Worm (Caenorhabditis elegans) whole organism, L2 larva: Measurements from ENCODE around the gene F26D2.16.

Experiments used
- F13H6.1 ChIP-seq: sonication (generic microtip); optimal IDR thresholded peaks from 2 replicates; lab custom pipeline; 2016; ENCODE audit warnings: missing genetic modification characterization, missing compliant biosample characterization
- R02D3.7 ChIP-seq: fragments of 150-350 bp; optimal IDR thresholded peaks from 2 replicates; lab custom pipeline; 2014; ENCODE audit warnings: missing biosample characterization, missing genetic modification characterization
- Y55F3AM.14 ChIP-seq: fragments of 200-800 bp; sonication (Bioruptor generic); optimal IDR thresholded peaks from 2 replicates; lab custom pipeline; 2018; ENCODE audit warnings: mild to moderate bottlenecking, missing genetic modification characterization, missing compliant biosample characterization
- ZK546.5 ChIP-seq: sonication (generic microtip); optimal IDR thresholded peaks from 2 replicates; lab custom pipeline; 2017; ENCODE audit warnings: missing biosample characterization, missing genetic modification characterization
- alr-1 ChIP-seq: fragments of 150-350 bp; optimal IDR thresholded peaks from 2 replicates; lab custom pipeline; 2014; ENCODE audit warnings: missing biosample characterization, missing genetic modification characterization
- aly-2 ChIP-seq: fragments of 150-350 bp; optimal IDR thresholded peaks from 2 replicates; lab custom pipeline; 2014; ENCODE audit warnings: missing biosample characterization, missing genetic modification characterization
- ama-1 ChIP-seq: fragments of 150-350 bp; optimal IDR thresholded peaks from 2 replicates; lab custom pipeline; 2018; ENCODE audit warnings: inconsistent platforms
- blmp-1 ChIP-seq: sonication (generic microtip); optimal IDR thresholded peaks from 2 replicates; lab custom pipeline; 2017; ENCODE audit warnings: missing genetic modification characterization, mild to moderate bottlenecking, missing compliant biosample characterization, antibody characterized with exemption, moderate library complexity; ENCODE audit not compliant: insufficient read depth
- ceh-16 ChIP-seq: fragments of 150-350 bp; optimal IDR thresholded peaks from 2 replicates; lab custom pipeline; 2014; ENCODE audit warnings: missing biosample characterization, missing genetic modification characterization
- ceh-82 ChIP-seq: fragments of 150-350 bp; optimal IDR thresholded peaks from 2 replicates; lab custom pipeline; 2014; ENCODE audit warnings: missing biosample characterization, missing genetic modification characterization
- crh-2 ChIP-seq: sonication (generic microtip); optimal IDR thresholded peaks from 2 replicates; lab custom pipeline; 2017; ENCODE audit warnings: missing biosample characterization, missing genetic modification characterization
- dmd-4 ChIP-seq: sonication (generic microtip); optimal IDR thresholded peaks from 2 replicates; lab custom pipeline; 2017; ENCODE audit warnings: missing biosample characterization, missing genetic modification characterization
- egl-27 ChIP-seq: sonication (generic microtip); optimal IDR thresholded peaks from 3 replicates; lab custom pipeline; 2017; ENCODE audit warnings: missing biosample characterization, missing genetic modification reagents, missing genetic modification characterization
- elt-1 ChIP-seq: fragments of 150-350 bp; optimal IDR thresholded peaks from 2 replicates; lab custom pipeline; 2014; ENCODE audit warnings: missing biosample characterization, missing genetic modification characterization
- elt-3 ChIP-seq: sonication (generic microtip); optimal IDR thresholded peaks from 2 replicates; lab custom pipeline; 2017; ENCODE audit warnings: missing biosample characterization, missing genetic modification characterization
- fos-1 ChIP-seq: fragments of 150-350 bp; optimal IDR thresholded peaks from 2 replicates; lab custom pipeline; 2014; ENCODE audit warnings: missing biosample characterization, missing genetic modification characterization
- gmeb-1 ChIP-seq: fragments of 150-350 bp; optimal IDR thresholded peaks from 2 replicates; lab custom pipeline; 2014; ENCODE audit warnings: missing biosample characterization, missing genetic modification characterization
- lin-13 ChIP-seq: fragments of 150-350 bp; optimal IDR thresholded peaks from 2 replicates; lab custom pipeline; 2014; ENCODE audit warnings: missing biosample characterization, missing genetic modification reagents, missing genetic modification characterization
- lsy-2 ChIP-seq, 2 experiments: fragments of 150-350 bp in 1 of 2; sonication (generic microtip) in 1 of 2; optimal IDR thresholded peaks; 2 replicates each; lab custom pipeline; 2014 to 2017; ENCODE audit warnings: missing biosample characterization in 2 of 2, missing genetic modification characterization in 2 of 2
- mab-5 ChIP-seq: fragments of 150-350 bp; optimal IDR thresholded peaks from 2 replicates; lab custom pipeline; 2014; ENCODE audit warnings: missing biosample characterization, missing genetic modification characterization
- mbf-1 ChIP-seq: sonication (generic microtip); optimal IDR thresholded peaks from 2 replicates; lab custom pipeline; 2017; ENCODE audit warnings: missing biosample characterization, missing genetic modification characterization
- mdl-1 ChIP-seq, 2 experiments: fragments of 150-350 bp in 1 of 2; sonication (generic microtip) in 1 of 2; optimal IDR thresholded peaks; 2 replicates each; lab custom pipeline; 2017; ENCODE audit warnings: missing biosample characterization in 2 of 2, missing genetic modification characterization in 2 of 2
- nhr-10 ChIP-seq: sonication (generic microtip); optimal IDR thresholded peaks from 2 replicates; lab custom pipeline; 2017; ENCODE audit warnings: missing biosample characterization, missing genetic modification characterization
- nhr-11 ChIP-seq: fragments of 150-350 bp; optimal IDR thresholded peaks from 2 replicates; lab custom pipeline; 2014; ENCODE audit warnings: missing biosample characterization, missing genetic modification characterization
- nhr-129 ChIP-seq: fragments of 150-350 bp; optimal IDR thresholded peaks from 2 replicates; lab custom pipeline; 2014; ENCODE audit warnings: missing biosample characterization, missing genetic modification characterization
- nhr-237 ChIP-seq: fragments of 150-350 bp; optimal IDR thresholded peaks from 2 replicates; lab custom pipeline; 2014; ENCODE audit warnings: missing biosample characterization, missing genetic modification characterization
- nhr-25 ChIP-seq: fragments of 150-350 bp; sonication (generic microtip); optimal IDR thresholded peaks from 3 replicates; lab custom pipeline; 2014; ENCODE audit warnings: missing biosample characterization, missing genetic modification characterization
- nhr-6 ChIP-seq: fragments of 150-350 bp; optimal IDR thresholded peaks from 2 replicates; lab custom pipeline; 2014; ENCODE audit warnings: missing biosample characterization, missing genetic modification characterization
- sem-4 ChIP-seq: fragments of 150-350 bp; optimal IDR thresholded peaks from 2 replicates; lab custom pipeline; 2014; ENCODE audit warnings: missing biosample characterization, missing genetic modification reagents, missing genetic modification characterization
- skn-1 ChIP-seq: sonication (generic microtip); optimal IDR thresholded peaks from 2 replicates; lab custom pipeline; 2017; ENCODE audit warnings: missing biosample characterization, missing genetic modification characterization
- sma-3 ChIP-seq: sonication (generic microtip); optimal IDR thresholded peaks from 2 replicates; lab custom pipeline; 2016; ENCODE audit warnings: missing genetic modification reagents, missing genetic modification characterization, missing compliant biosample characterization
- sma-9 ChIP-seq, 2 experiments: fragments of 150-350 bp in 1 of 2; sonication (generic microtip) in 1 of 2; optimal IDR thresholded peaks; 2 replicates each; lab custom pipeline; 2014 to 2016; ENCODE audit warnings: missing genetic modification characterization in 2 of 2, mild to moderate bottlenecking in 1 of 2, missing biosample characterization in 1 of 2, missing compliant biosample characterization in 1 of 2, missing genetic modification reagents in 1 of 2, moderate library complexity in 1 of 2
- snpc-4 ChIP-seq: fragments of 150-350 bp; optimal IDR thresholded peaks from 2 replicates; lab custom pipeline; 2014; ENCODE audit warnings: missing biosample characterization, missing genetic modification characterization
- unc-39 ChIP-seq: fragments of 150-350 bp; optimal IDR thresholded peaks from 2 replicates; lab custom pipeline; 2014; ENCODE audit warnings: missing biosample characterization, missing genetic modification characterization
- unc-55 ChIP-seq: fragments of 150-350 bp; sonication (generic microtip); optimal IDR thresholded peaks from 3 replicates; lab custom pipeline; 2014; ENCODE audit warnings: missing biosample characterization, missing genetic modification reagents, missing genetic modification characterization
- unc-62 ChIP-seq: fragments of 150-350 bp; optimal IDR thresholded peaks from 2 replicates; lab custom pipeline; 2014; ENCODE audit warnings: missing biosample characterization, missing genetic modification reagents, missing genetic modification characterization
- zag-1 ChIP-seq: fragments of 150-350 bp; optimal IDR thresholded peaks from 2 replicates; lab custom pipeline; 2014; ENCODE audit warnings: missing biosample characterization, missing genetic modification characterization
- ztf-1 ChIP-seq: fragments of 200-800 bp; sonication (Bioruptor generic); conservative IDR thresholded peaks from 2 replicates; pipeline ENCODE4 v1.3.6; 2022; ENCODE audit warnings: missing genetic modification characterization, missing compliant biosample characterization
- ztf-11 ChIP-seq: sonication (generic microtip); optimal IDR thresholded peaks from 2 replicates; lab custom pipeline; 2017; ENCODE audit warnings: missing biosample characterization, missing genetic modification characterization
- ztf-4 ChIP-seq: fragments of 150-350 bp; optimal IDR thresholded peaks from 2 replicates; lab custom pipeline; 2014; ENCODE audit warnings: missing biosample characterization, missing genetic modification characterization

F26D2.16 gene

DNA sequence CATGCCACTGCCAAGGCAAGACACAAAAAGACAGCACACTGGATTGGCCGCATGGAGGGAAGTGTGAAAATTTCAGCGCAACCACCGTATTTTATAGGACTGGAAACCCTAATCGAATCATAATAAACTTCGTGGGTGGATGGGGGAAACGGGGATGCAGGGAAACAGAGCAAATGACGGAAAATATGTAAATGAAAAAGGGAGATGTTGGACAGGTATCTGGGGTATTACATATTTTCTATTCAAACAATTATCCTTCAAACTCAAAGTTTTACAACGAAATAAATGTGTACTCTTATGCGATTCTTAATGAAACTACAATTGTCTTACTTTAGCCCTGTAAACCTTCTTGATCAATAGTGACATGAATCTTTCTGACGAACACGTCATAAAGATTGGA lies at the start of gene F26D2.16:
TSS of gene F26D2.16 (minus strand) at position 101 of the 400 bp plus-strand sequence.
- no peak for TF ChIP-seq ceh-16 (tag; lab: Kevin White, UChicago)
- no peak for TF ChIP-seq unc-62
- no peak for TF ChIP-seq mdl-1 (tag; optimal IDR thresholded peaks at IDR 0.05; lab: Kevin White, UChicago)
- TF ChIP-seq lin-13 (GFP tag; lab: Kevin White, UChicago): no peak
- TF ChIP-seq dmd-4 (tag; lab: Kevin White, UChicago): no peak
- TF ChIP-seq aly-2 (tag; lab: Kevin White, UChicago): no peak
- TF ChIP-seq ztf-1: no peak
- TF ChIP-seq unc-55 (GFP tag; lab: Kevin White, UChicago): no peak
- no peak for TF ChIP-seq ztf-11 (tag; lab: Kevin White, UChicago)
- TF ChIP-seq ama-1 (lab: Kevin White, UChicago): no peak

DNA sequence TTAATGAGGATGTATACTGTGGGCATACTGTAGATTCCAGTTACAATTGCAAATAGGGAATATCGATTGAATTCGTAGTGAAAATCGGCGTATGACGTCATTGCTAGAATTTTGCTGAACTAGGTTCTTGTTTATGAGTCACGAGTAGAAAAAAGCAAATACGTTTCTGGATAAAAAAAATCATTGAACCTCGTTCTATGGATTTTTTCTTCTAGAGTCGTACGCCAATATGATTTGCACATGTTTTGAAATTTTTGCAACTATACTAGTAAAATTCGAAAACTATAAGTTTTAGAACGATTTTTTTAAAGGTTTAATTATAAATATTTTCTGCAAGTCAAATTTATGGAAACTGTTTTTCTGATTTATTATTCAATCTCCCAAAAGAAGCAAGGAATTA lies 48.2 kb upstream of the F26D2.16 start, which contains the start of gene sru-44:
TSS of gene sru-44 (minus strand) at position 101 of the 400 bp plus-strand sequence.
- TF ChIP-seq snpc-4 (no peak), gmeb-1 (tag; lab: Kevin White, UChicago) (no peak), mab-5 (tag; lab: Kevin White, UChicago) (no peak), nhr-237 (tag; lab: Kevin White, UChicago) (no peak), sma-9 (GFP tag; optimal IDR thresholded peaks at IDR 0.05; lab: Kevin White, UChicago) (no peak), sma-9 (tag; optimal IDR thresholded peaks at IDR 0.05; lab: Kevin White, UChicago) (no peak), dmd-4 (tag; lab: Kevin White, UChicago) (no peak), elt-3 (tag; lab: Kevin White, UChicago) (no peak), F13H6.1 (tag; lab: Kevin White, UChicago) (no peak), Y55F3AM.14 (no peak), ZK546.5 (tag; lab: Kevin White, UChicago) (no peak), nhr-11 (tag; lab: Kevin White, UChicago) (no peak), skn-1 (no peak), nhr-6 (no peak), R02D3.7 (tag; lab: Kevin White, UChicago) (no peak), ztf-11 (tag; lab: Kevin White, UChicago) (no peak), ceh-82 (no peak), unc-62 (no peak), mdl-1 (tag; optimal IDR thresholded peaks at IDR 0.05; lab: Kevin White, UChicago) (no peak), sma-3 (GFP tag; lab: Kevin White, UChicago) (no peak)

DNA sequence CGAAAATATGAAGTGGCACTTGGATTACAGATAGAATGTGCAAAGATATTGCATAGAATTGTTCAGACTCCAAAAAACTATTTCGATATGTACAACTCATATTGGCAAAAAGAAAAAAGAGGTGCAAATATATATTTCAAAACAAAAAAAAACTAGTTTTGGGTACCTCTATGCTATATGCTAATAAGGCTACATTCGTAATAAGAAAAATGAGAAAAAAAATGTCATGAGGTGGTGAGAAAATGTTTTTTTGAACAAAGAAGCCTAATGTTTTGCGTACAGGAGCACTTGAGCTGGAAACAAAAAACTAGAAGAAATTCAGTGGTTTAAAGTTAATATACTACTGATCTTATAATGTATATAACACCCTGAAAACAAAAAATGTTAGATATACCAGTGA lies 41.2 kb upstream of the F26D2.16 start, which contains the start of gene srh-142:
TSS of gene srh-142 (minus strand) at position 101 of the 400 bp plus-strand sequence.
- TF ChIP-seq sem-4 (tag; lab: Kevin White, UChicago) (no peak), nhr-129 (tag; lab: Kevin White, UChicago) (no peak), ztf-11 (tag; lab: Kevin White, UChicago) (no peak), nhr-25 (tag; lab: Kevin White, UChicago) (no peak), elt-1 (tag; lab: Kevin White, UChicago) (no peak), Y55F3AM.14 (no peak), ZK546.5 (tag; lab: Kevin White, UChicago) (no peak), fos-1 (tag; lab: Kevin White, UChicago) (no peak), unc-62 (no peak), ztf-1 (no peak), skn-1 (no peak), egl-27 (no peak), nhr-237 (tag; lab: Kevin White, UChicago) (no peak), lsy-2 (tag; optimal IDR thresholded peaks at IDR 0.05; lab: Kevin White, UChicago) (no peak), zag-1 (tag; lab: Kevin White, UChicago) (no peak), mbf-1 (tag; lab: Kevin White, UChicago) (no peak), nhr-10 (tag; lab: Kevin White, UChicago) (no peak), unc-39 (tag; lab: Kevin White, UChicago) (no peak), ztf-4 (no peak), crh-2 (tag; lab: Kevin White, UChicago) (no peak)

DNA sequence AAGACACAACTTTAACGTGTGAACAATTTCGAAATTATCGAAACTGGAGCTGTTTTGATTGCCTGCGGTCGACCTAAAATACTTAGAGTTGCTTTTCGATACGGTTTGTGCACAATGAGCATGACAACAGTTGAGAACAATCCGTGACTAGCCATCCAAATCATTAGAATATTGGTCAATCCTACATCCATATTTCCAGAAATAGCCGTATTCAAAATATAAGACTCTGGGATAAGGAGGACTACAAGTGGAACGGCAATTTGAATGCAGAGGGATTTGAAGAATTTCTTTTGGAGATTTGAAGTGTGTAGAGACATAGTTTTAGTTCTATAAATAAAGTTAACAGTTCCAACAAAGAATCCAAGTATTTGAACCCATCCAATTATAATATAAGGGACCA lies 39.7 kb upstream of the F26D2.16 start:
- TF ChIP-seq zag-1 (tag; lab: Kevin White, UChicago) (no peak), ztf-11 (tag; lab: Kevin White, UChicago) (no peak), snpc-4 (no peak), skn-1 (no peak), blmp-1 (tag; lab: Kevin White, UChicago) (no peak), alr-1 (tag; lab: Kevin White, UChicago) (no peak), dmd-4 (tag; lab: Kevin White, UChicago) (no peak), sma-3 (GFP tag; lab: Kevin White, UChicago) (no peak)
- TF ChIP-seq, all 48 proteins: peak for 0
